Worm (Caenorhabditis elegans) whole organism, late embryonic: ENCODE results near the gene tba-9.

Experiments
- ceh-14 ChIP-seq: sonication (generic microtip); optimal IDR thresholded peaks from 2 replicates; lab custom pipeline; 2016; ENCODE audit warnings: missing genotype, missing genetic modification characterization, missing compliant biosample characterization
- ceh-45 ChIP-seq: fragments of 200-800 bp; sonication (Bioruptor generic); IDR thresholded peaks from 2 replicates; pipeline ENCODE4 v1.3.6; 2022; ENCODE audit warnings: missing genetic modification reagents, missing genetic modification characterization, missing compliant biosample characterization
- eyg-1 ChIP-seq: sonication (generic microtip); optimal IDR thresholded peaks from 2 replicates; lab custom pipeline; 2016; ENCODE audit warnings: missing genotype, missing genetic modification characterization, missing compliant biosample characterization
- hlh-30 ChIP-seq: sonication (generic microtip); optimal IDR thresholded peaks from 2 replicates; lab custom pipeline; 2017; ENCODE audit warnings: antibody characterized with exemption, missing genetic modification characterization, missing compliant biosample characterization; ENCODE audit not compliant: insufficient read depth
- hlh-8 ChIP-seq: sonication (generic microtip); optimal IDR thresholded peaks from 2 replicates; lab custom pipeline; 2016; ENCODE audit warnings: missing genotype, missing genetic modification characterization, missing compliant biosample characterization
- madf-2 ChIP-seq: sonication (generic microtip); optimal IDR thresholded peaks from 2 replicates; lab custom pipeline; 2017; ENCODE audit warnings: missing genetic modification characterization, missing compliant biosample characterization
- odd-2 ChIP-seq: sonication (generic microtip); optimal IDR thresholded peaks from 2 replicates; lab custom pipeline; 2017; ENCODE audit warnings: antibody characterized with exemption, mild to moderate bottlenecking, missing genetic modification characterization, missing compliant biosample characterization
- pag-3 ChIP-seq: sonication (generic microtip); optimal IDR thresholded peaks from 2 replicates; lab custom pipeline; 2016; ENCODE audit warnings: missing compliant biosample characterization, missing genetic modification characterization, borderline replicate concordance
- tbx-2 ChIP-seq: sonication (generic microtip); optimal IDR thresholded peaks from 2 replicates; lab custom pipeline; 2016; ENCODE audit warnings: missing genetic modification characterization, missing compliant biosample characterization
- ttx-3 ChIP-seq: sonication (generic microtip); optimal IDR thresholded peaks from 2 replicates; lab custom pipeline; 2016; ENCODE audit warnings: missing genetic modification reagents, missing genetic modification characterization, missing compliant biosample characterization

ce11 chrX:3270806-3271205 lies 18.2 kb downstream of the tba-9 start, which contains the start of gene sul-1:
- TF ChIP-seq eyg-1 (tag; lab: Kevin White, UChicago) (no peak), hlh-8 (tag; lab: Kevin White, UChicago) (no peak), pag-3 (tag; lab: Kevin White, UChicago) (no peak), tbx-2 (tag; lab: Kevin White, UChicago) (no peak), madf-2 (tag; lab: Kevin White, UChicago) (no peak), ceh-14 (tag; lab: Kevin White, UChicago) (no peak), ttx-3 (tag; lab: Kevin White, UChicago) (no peak), ceh-45 (no peak), odd-2 (tag; lab: Kevin White, UChicago) (no peak), hlh-30 (tag; lab: Kevin White, UChicago) (no peak)
